Fruit fly (Drosophila melanogaster) whole organism, prepupa: ENCODE results near the gene Cyp316a1.
A peak's percentile ranks its signal among the peaks of the same experiment; 100 is the strongest.

Experiments used
- Blimp-1 ChIP-seq: fragments of 200-800 bp; sonication (Bioruptor generic); optimal IDR thresholded peaks from 3 replicates; lab custom pipeline; 2017; ENCODE audit warnings: missing biosample characterization, missing genetic modification characterization, mild to moderate bottlenecking, moderate library complexity, missing genetic modification reagents
- CG10631 ChIP-seq: fragments of 200-800 bp; sonication (Bioruptor generic); optimal IDR thresholded peaks from 2 replicates; lab custom pipeline; 2016; ENCODE audit warnings: missing biosample characterization, missing genetic modification characterization
- CG11294 ChIP-seq: fragments of 200-800 bp; sonication (Bioruptor generic); IDR thresholded peaks from 2 replicates; pipeline ENCODE4 v1.3.6; 2022; ENCODE audit warnings: missing biosample characterization, missing genetic modification characterization
- CG11902 ChIP-seq: fragments of 200-800 bp; sonication (Bioruptor generic); optimal IDR thresholded peaks from 3 replicates; lab custom pipeline; 2016; ENCODE audit warnings: missing biosample characterization, missing genetic modification characterization
- CG1621 ChIP-seq: fragments of 200-800 bp; sonication (Bioruptor generic); optimal IDR thresholded peaks from 3 replicates; lab custom pipeline; 2018; ENCODE audit warnings: missing biosample characterization, mild to moderate bottlenecking, missing genetic modification characterization
- CG16779 ChIP-seq: fragments of 200-800 bp; sonication (Bioruptor generic); optimal IDR thresholded peaks from 3 replicates; lab custom pipeline; 2017; ENCODE audit warnings: missing biosample characterization, mild to moderate bottlenecking, missing genetic modification characterization
- CG3032 ChIP-seq: fragments of 200-800 bp; optimal IDR thresholded peaks from 2 replicates; lab custom pipeline; 2019; ENCODE audit warnings: missing biosample characterization, mild to moderate bottlenecking, missing genetic modification characterization, moderate library complexity
- CG31627 ChIP-seq: fragments of 200-800 bp; sonication (Bioruptor generic); optimal IDR thresholded peaks from 3 replicates; lab custom pipeline; 2016; ENCODE audit warnings: missing biosample characterization, missing genetic modification characterization
- CG34406 ChIP-seq: fragments of 200-800 bp; sonication (Bioruptor generic); optimal IDR thresholded peaks from 3 replicates; lab custom pipeline; 2016; ENCODE audit warnings: missing biosample characterization, missing genetic modification characterization
- CG3919 ChIP-seq: fragments of 200-800 bp; sonication (Bioruptor generic); optimal IDR thresholded peaks from 3 replicates; lab custom pipeline; 2016; ENCODE audit warnings: missing biosample characterization, missing genetic modification characterization
- CG4318 ChIP-seq: fragments of 200-800 bp; sonication (Bioruptor generic); optimal IDR thresholded peaks from 3 replicates; lab custom pipeline; 2017; ENCODE audit warnings: missing biosample characterization, mild to moderate bottlenecking, missing genetic modification characterization
- CG6163 ChIP-seq: fragments of 200-800 bp; sonication (Bioruptor generic); IDR thresholded peaks from 3 replicates; pipeline ENCODE4 v1.3.6; 2022; ENCODE audit warnings: missing biosample characterization, missing genetic modification characterization
- CG6792 ChIP-seq: fragments of 200-800 bp; sonication (Bioruptor generic); optimal IDR thresholded peaks from 3 replicates; lab custom pipeline; 2016; ENCODE audit warnings: missing biosample characterization, missing genetic modification characterization
- CG6808 ChIP-seq: fragments of 200-800 bp; sonication (Bioruptor generic); optimal IDR thresholded peaks from 3 replicates; lab custom pipeline; 2017; ENCODE audit warnings: missing biosample characterization, missing genetic modification characterization, mild to moderate bottlenecking, moderate library complexity, missing genetic modification reagents
- CG6854 ChIP-seq: fragments of 200-800 bp; sonication (Bioruptor generic); optimal IDR thresholded peaks from 2 replicates; lab custom pipeline; 2017; ENCODE audit warnings: missing biosample characterization, mild to moderate bottlenecking, missing genetic modification characterization
- CG7368 ChIP-seq: fragments of 200-800 bp; sonication (Bioruptor generic); optimal IDR thresholded peaks from 3 replicates; lab custom pipeline; 2016; ENCODE audit warnings: missing biosample characterization, missing genetic modification characterization
- CG8119 ChIP-seq: fragments of 200-800 bp; sonication (Bioruptor generic); IDR thresholded peaks from 3 replicates; pipeline ENCODE4 v1.3.6; 2022; ENCODE audit warnings: missing biosample characterization, missing genetic modification characterization
- CG8632 ChIP-seq: fragments of 200-800 bp; sonication (Bioruptor generic); optimal IDR thresholded peaks from 3 replicates; lab custom pipeline; 2016; ENCODE audit warnings: missing biosample characterization, missing genetic modification characterization
- CG9139 ChIP-seq: fragments of 200-800 bp; sonication (Bioruptor generic); optimal IDR thresholded peaks from 3 replicates; lab custom pipeline; 2017; ENCODE audit warnings: missing biosample characterization, mild to moderate bottlenecking, missing genetic modification characterization
- Eip78C ChIP-seq: fragments of 200-800 bp; sonication (Bioruptor generic); peaks from one replicate; lab custom pipeline; 2016; ENCODE audit warnings: missing biosample characterization, missing genetic modification characterization
- Eip93F ChIP-seq: fragments of 200-800 bp; sonication (Bioruptor generic); optimal IDR thresholded peaks from 2 replicates; lab custom pipeline; 2016; ENCODE audit warnings: missing biosample characterization, mild to moderate bottlenecking, missing genetic modification characterization
- Ets96B ChIP-seq: fragments of 200-800 bp; optimal IDR thresholded peaks from 2 replicates; lab custom pipeline; 2019; ENCODE audit warnings: missing biosample characterization, mild to moderate bottlenecking, missing genetic modification characterization, moderate library complexity
- Gug ChIP-seq: fragments of 200-800 bp; sonication (Bioruptor generic); IDR thresholded peaks from 2 replicates; pipeline ENCODE4 v1.3.6; 2022; ENCODE audit warnings: missing biosample characterization, missing genetic modification characterization
- Hr38 ChIP-seq: sonication (Bioruptor generic); optimal IDR thresholded peaks from 2 replicates; lab custom pipeline; 2016; ENCODE audit warnings: missing biosample characterization, missing genetic modification characterization
- Hr39 ChIP-seq: fragments of 200-800 bp; sonication (Bioruptor generic); optimal IDR thresholded peaks from 2 replicates; lab custom pipeline; 2016; ENCODE audit warnings: missing biosample characterization, missing genetic modification characterization
- Lpt ChIP-seq: fragments of 200-800 bp; sonication (Bioruptor generic); optimal IDR thresholded peaks from 3 replicates; lab custom pipeline; 2016; ENCODE audit warnings: missing biosample characterization, missing genetic modification characterization
- Met ChIP-seq: fragments of 200-800 bp; sonication (Bioruptor generic); optimal IDR thresholded peaks from 3 replicates; lab custom pipeline; 2016; ENCODE audit warnings: missing biosample characterization, missing genetic modification characterization
- OdsH ChIP-seq: fragments of 200-800 bp; sonication (Bioruptor generic); optimal IDR thresholded peaks from 3 replicates; lab custom pipeline; 2016; ENCODE audit warnings: missing biosample characterization, missing genetic modification characterization
- Sox102F ChIP-seq: fragments of 200-800 bp; sonication (Bioruptor generic); optimal IDR thresholded peaks from 2 replicates; lab custom pipeline; 2016; ENCODE audit warnings: missing biosample characterization, mild to moderate bottlenecking, missing genetic modification characterization
- Sox14 ChIP-seq: fragments of 200-800 bp; sonication (Bioruptor generic); optimal IDR thresholded peaks from 3 replicates; lab custom pipeline; 2016; ENCODE audit warnings: missing biosample characterization, missing genetic modification characterization
- achi ChIP-seq: fragments of 200-800 bp; sonication (Bioruptor generic); optimal IDR thresholded peaks from 3 replicates; lab custom pipeline; 2016; ENCODE audit warnings: missing biosample characterization, missing genetic modification characterization
- acj6 ChIP-seq: fragments of 200-800 bp; sonication (Bioruptor generic); optimal IDR thresholded peaks from 3 replicates; lab custom pipeline; 2016; ENCODE audit warnings: missing biosample characterization, missing genetic modification characterization
- dsx ChIP-seq: fragments of 200-800 bp; optimal IDR thresholded peaks from 3 replicates; lab custom pipeline; 2019; ENCODE audit warnings: missing biosample characterization, mild to moderate bottlenecking, missing genetic modification characterization, moderate library complexity; ENCODE audit not compliant: poor library complexity, severe bottlenecking
- eg ChIP-seq: fragments of 200-800 bp; sonication (Bioruptor generic); IDR thresholded peaks from 3 replicates; pipeline ENCODE4 v1.3.6; 2022; ENCODE audit warnings: missing biosample characterization, missing genetic modification characterization
- fd85E ChIP-seq: fragments of 200-800 bp; sonication (Bioruptor generic); optimal IDR thresholded peaks from 3 replicates; lab custom pipeline; 2016; ENCODE audit warnings: missing biosample characterization, missing genetic modification characterization
- fkh ChIP-seq: fragments of 200-800 bp; sonication (Bioruptor generic); optimal IDR thresholded peaks from 3 replicates; lab custom pipeline; 2017; ENCODE audit warnings: missing biosample characterization, mild to moderate bottlenecking, missing genetic modification characterization, moderate library complexity
- net ChIP-seq: fragments of 200-800 bp; sonication (Bioruptor generic); optimal IDR thresholded peaks from 3 replicates; lab custom pipeline; 2016; ENCODE audit warnings: missing biosample characterization, missing genetic modification characterization
- pdm3 ChIP-seq: fragments of 200-800 bp; sonication (Bioruptor generic); optimal IDR thresholded peaks from 3 replicates; lab custom pipeline; 2016; ENCODE audit warnings: missing biosample characterization, missing genetic modification characterization
- salr ChIP-seq, 2 experiments: fragments of 200-800 bp; sonication (Bioruptor generic); optimal IDR thresholded peaks; 3 replicates each; lab custom pipeline; 2016 to 2018; ENCODE audit warnings: missing biosample characterization in 2 of 2, missing genetic modification characterization in 2 of 2, mild to moderate bottlenecking in 1 of 2
- spab ChIP-seq: fragments of 200-800 bp; sonication (Bioruptor generic); optimal IDR thresholded peaks from 2 replicates; lab custom pipeline; 2017; ENCODE audit warnings: missing biosample characterization, mild to moderate bottlenecking, missing genetic modification characterization, missing genetic modification reagents
- ss ChIP-seq, 2 experiments: fragments of 200-800 bp; sonication (Bioruptor generic); optimal IDR thresholded peaks; 2 replicates in 1 of 2; 3 replicates in 1 of 2; lab custom pipeline; 2017 to 2018; ENCODE audit warnings: mild to moderate bottlenecking in 2 of 2, missing biosample characterization in 2 of 2, missing genetic modification characterization in 2 of 2, moderate library complexity in 1 of 2
- topi ChIP-seq: fragments of 200-800 bp; sonication (Bioruptor generic); optimal IDR thresholded peaks from 3 replicates; lab custom pipeline; 2016; ENCODE audit warnings: missing biosample characterization, missing genetic modification characterization
- vri ChIP-seq: fragments of 200-800 bp; sonication (Bioruptor generic); optimal IDR thresholded peaks from 3 replicates; lab custom pipeline; 2016; ENCODE audit warnings: missing biosample characterization, mild to moderate bottlenecking, missing genetic modification characterization

Gene Cyp316a1

DNA sequence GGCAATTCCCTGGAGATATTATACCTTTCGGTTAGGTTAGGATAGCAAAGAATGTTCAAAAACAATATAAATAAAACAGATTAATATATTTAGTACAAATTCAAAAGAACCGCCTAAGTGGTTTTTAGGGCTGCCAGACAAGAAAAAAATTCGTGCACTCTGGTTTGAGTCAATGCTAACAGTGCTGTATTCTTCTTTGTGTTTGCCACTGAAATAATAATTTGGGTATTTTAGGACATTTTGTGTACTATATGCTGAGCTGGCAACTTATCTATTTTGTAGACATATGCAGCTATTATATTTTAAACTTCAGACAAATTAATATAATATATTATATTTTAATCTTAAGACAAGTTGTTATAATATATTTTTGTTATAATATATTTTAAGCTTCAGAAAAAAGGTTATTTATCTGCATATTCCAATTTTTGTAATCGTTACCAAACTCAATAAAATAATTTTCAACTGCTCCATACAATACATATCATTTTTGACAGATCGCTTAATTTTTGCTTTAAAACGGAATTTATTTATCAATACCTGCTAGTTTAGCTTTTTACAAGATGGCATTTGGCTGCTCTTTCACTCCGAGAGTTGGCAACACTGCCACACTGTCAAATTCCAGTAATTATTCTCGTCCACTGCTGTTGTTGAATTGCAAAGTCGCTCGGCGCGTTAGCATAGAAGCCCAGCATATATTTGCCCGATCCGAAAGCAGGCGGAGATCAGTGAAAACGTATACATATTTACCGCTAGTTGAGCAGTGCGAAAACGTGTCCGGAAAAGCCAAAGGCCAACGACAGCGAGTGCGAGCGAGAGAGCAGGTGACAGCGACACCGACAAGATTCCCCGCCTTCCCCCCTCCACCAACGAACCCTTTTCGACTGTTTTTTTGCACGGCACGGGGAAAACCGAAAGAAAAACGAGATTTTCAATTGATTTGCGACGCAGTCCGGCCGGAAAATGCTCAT, 19.0 kb downstream of the Cyp316a1 start, which contains the start of gene CG7546 (continued):
- no peak for TF ChIP-seq CG6792 (GFP tag; lab: Kevin White, UChicago)
- TF ChIP-seq CG8119 (GFP tag; lab: Robert Waterston, UW), result 0 out of 3 replicates have a peak, but pooled peaks have one; percentile 16
- peak; percentile 92 for TF ChIP-seq achi (GFP tag; lab: Kevin White, UChicago)
- TF ChIP-seq Hr39 (GFP tag; lab: Kevin White, UChicago), result no peak
- TF ChIP-seq CG11294 (GFP tag; lab: Robert Waterston, UW), result no peak
- TF ChIP-seq Sox102F (GFP tag; lab: Kevin White, UChicago), result no peak
- peak in 1 of 2 experiments; percentile 54 for TF ChIP-seq salr (GFP tag; optimal IDR thresholded peaks at IDR 0.05; lab: Kevin White, UChicago)
- peak; percentile 51 for TF ChIP-seq Sox14
- no peak for TF ChIP-seq topi (GFP tag; lab: Kevin White, UChicago)
- TF ChIP-seq CG11902, result no peak
- TF ChIP-seq OdsH (GFP tag; lab: Kevin White, UChicago), result no peak
- no peak for TF ChIP-seq CG16779
- TF ChIP-seq Lpt (GFP tag; lab: Kevin White, UChicago), result no peak
- TF ChIP-seq fkh, result no peak
- TF ChIP-seq CG4318 (GFP tag; lab: Kevin White, UChicago), result no peak
- no peak for TF ChIP-seq Gug
- TF ChIP-seq Blimp-1 (GFP tag; lab: Kevin White, UChicago), result no peak
- no peak for TF ChIP-seq Met (GFP tag; lab: Kevin White, UChicago)
- TF ChIP-seq CG3919 (GFP tag; lab: Kevin White, UChicago), result peak; percentile 33
- TF ChIP-seq CG6163 (GFP tag; lab: Robert Waterston, UW), result 0 out of 3 replicates have a peak, but pooled peaks have one; percentile 22
- TF ChIP-seq Eip78C, result peak; percentile 82
- no peak for TF ChIP-seq CG9139 (GFP tag; lab: Kevin White, UChicago)
- TF ChIP-seq vri, result no peak
- no peak for TF ChIP-seq spab (GFP tag; lab: Kevin White, UChicago)
- peak in 1 of 2 experiments; percentile 26 for TF ChIP-seq ss (GFP tag; optimal IDR thresholded peaks at IDR 0.05; lab: Kevin White, UChicago)
- peak; percentile 25 for TF ChIP-seq CG3032 (tag; lab: Kevin White, UChicago)
- no peak for TF ChIP-seq fd85E (GFP tag; lab: Kevin White, UChicago)
- TF ChIP-seq acj6 (GFP tag; lab: Kevin White, UChicago), result peak; percentile 41
- TF ChIP-seq CG8632 (GFP tag; lab: Kevin White, UChicago), result peak; percentile 15

- TF ChIP-seq CG6163 (GFP tag; lab: Robert Waterston, UW) (peak; percentile 21; the same call in 1 of the 3 replicates), Ets96B (tag; lab: Kevin White, UChicago) (no peak), ss (GFP tag; optimal IDR thresholded peaks at IDR 0.05; lab: Kevin White, UChicago) (no peak), CG3919 (GFP tag; lab: Kevin White, UChicago) (peak; percentile 18), CG10631 (GFP tag; lab: Kevin White, UChicago) (no peak), CG6808 (GFP tag; lab: Kevin White, UChicago) (no peak), pdm3 (no peak), CG7368 (GFP tag; lab: Kevin White, UChicago) (no peak), CG8119 (GFP tag; lab: Robert Waterston, UW) (no peak), Eip78C (peak; percentile 29)
Observed at dm6 chr3L:7518351-7519102, 26.9 kb downstream of the Cyp316a1 start, which contains the start of gene ltl. TSS of gene ltl (plus strand) at chr3L:7518997.

DNA sequence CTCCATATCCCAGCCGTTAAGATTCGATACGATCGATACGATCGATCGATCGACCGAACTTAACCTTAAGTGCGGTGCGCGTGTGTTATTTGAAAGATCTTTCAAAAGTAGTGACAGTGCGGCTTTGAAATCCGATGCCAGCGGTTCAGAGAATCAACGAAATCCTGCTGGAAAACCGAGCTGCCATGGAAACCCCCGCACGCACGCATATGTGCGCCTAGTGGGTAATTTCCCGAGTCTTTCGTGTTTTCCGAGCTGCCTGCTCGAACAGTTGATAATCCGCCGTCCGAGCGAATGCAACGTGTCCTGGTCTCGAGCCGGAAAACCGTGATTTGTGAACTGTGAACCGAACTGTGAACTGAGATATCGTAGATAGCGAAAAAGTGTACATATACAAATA, 27.6 kb downstream of the Cyp316a1 start:
- TF ChIP-seq CG31627 (GFP tag; lab: Kevin White, UChicago) (no peak), CG1621 (tag; lab: Kevin White, UChicago) (no peak), acj6 (GFP tag; lab: Kevin White, UChicago) (no peak), CG3919 (GFP tag; lab: Kevin White, UChicago) (no peak), Hr38 (GFP tag; lab: Kevin White, UChicago) (no peak), Sox102F (GFP tag; lab: Kevin White, UChicago) (no peak), CG6854 (GFP tag; lab: Kevin White, UChicago) (no peak), Gug (no peak), Hr39 (GFP tag; lab: Kevin White, UChicago) (no peak), dsx (no peak), Eip78C (no peak), topi (GFP tag; lab: Kevin White, UChicago) (no peak), eg (GFP tag; lab: Robert Waterston, UW) (no peak), Eip93F (GFP tag; lab: Kevin White, UChicago) (no peak), CG34406 (GFP tag; lab: Kevin White, UChicago) (no peak), vri (no peak), spab (GFP tag; lab: Kevin White, UChicago) (no peak), net (GFP tag; lab: Kevin White, UChicago) (no peak)
